Fruit fly (Drosophila melanogaster) whole organism, embryonic: ENCODE measurements around the gene Dic1.

Source experiments
- CG11093 ChIP-seq: fragments of 200-800 bp; sonication (Bioruptor generic); IDR thresholded peaks from 3 replicates; pipeline ENCODE4 v1.3.6; 2022; ENCODE audit warnings: missing biosample characterization, missing genetic modification characterization
- CG13894 ChIP-seq: fragments of 200-800 bp; sonication (Bioruptor generic); optimal IDR thresholded peaks from 3 replicates; lab custom pipeline; 2018; ENCODE audit warnings: missing biosample characterization, mild to moderate bottlenecking, missing genetic modification characterization, moderate library complexity
- CG30431 ChIP-seq: fragments of 200-800 bp; sonication (Bioruptor generic); optimal IDR thresholded peaks from 2 replicates; lab custom pipeline; 2017; ENCODE audit warnings: missing biosample characterization, missing genetic modification characterization
- CG31441 ChIP-seq: fragments of 200-800 bp; sonication (Bioruptor generic); IDR thresholded peaks from 2 replicates; pipeline ENCODE4 v1.3.6; 2022; ENCODE audit warnings: missing biosample characterization, missing genetic modification characterization
- CG3838 ChIP-seq: fragments of 200-800 bp; sonication (Bioruptor generic); optimal IDR thresholded peaks from 3 replicates; lab custom pipeline; 2016; ENCODE audit warnings: missing biosample characterization, missing genetic modification characterization
- CG43689 ChIP-seq: fragments of 200-800 bp; sonication (Bioruptor generic); IDR thresholded peaks from 2 replicates; pipeline ENCODE4 v1.3.6; 2022; ENCODE audit warnings: missing biosample characterization, missing genetic modification characterization
- CG4707 ChIP-seq: fragments of 200-800 bp; sonication (Bioruptor generic); optimal IDR thresholded peaks from 2 replicates; lab custom pipeline; 2018; ENCODE audit warnings: missing biosample characterization, mild to moderate bottlenecking, missing genetic modification characterization, moderate library complexity
- CG4730 ChIP-seq: fragments of 200-800 bp; sonication (Bioruptor generic); IDR thresholded peaks from 2 replicates; pipeline ENCODE4 v1.3.6; 2022; ENCODE audit warnings: missing biosample characterization, missing genetic modification characterization
- CG6765 ChIP-seq: fragments of 200-800 bp; sonication (Bioruptor generic); optimal IDR thresholded peaks from 3 replicates; lab custom pipeline; 2017; ENCODE audit warnings: missing biosample characterization, mild to moderate bottlenecking, missing genetic modification characterization
- CG6791 ChIP-seq: fragments of 200-800 bp; sonication (Bioruptor generic); IDR thresholded peaks from 3 replicates; pipeline ENCODE4 v1.3.6; 2022; ENCODE audit warnings: missing biosample characterization, missing genetic modification characterization; ENCODE audit not compliant: partially characterized antibody
- CG7786 ChIP-seq: fragments of 200-800 bp; sonication (Bioruptor generic); optimal IDR thresholded peaks from 2 replicates; lab custom pipeline; 2016; ENCODE audit warnings: missing biosample characterization, missing genetic modification characterization
- CG8290 ChIP-seq, 3 experiments: fragments of 200-800 bp; sonication (Bioruptor generic); optimal IDR thresholded peaks; 2 replicates each; lab custom pipeline; 2016 to 2019; ENCODE audit warnings: missing biosample characterization in 3 of 3, missing genetic modification characterization in 3 of 3, mild to moderate bottlenecking in 2 of 3, moderate library complexity in 1 of 3
- CHES-1-like ChIP-seq: fragments of 200-800 bp; sonication (Bioruptor generic); optimal IDR thresholded peaks from 2 replicates; lab custom pipeline; 2016; ENCODE audit warnings: missing biosample characterization, missing genetic modification characterization
- CoRest ChIP-seq: fragments of 200-800 bp; sonication (Bioruptor generic); optimal IDR thresholded peaks from 3 replicates; lab custom pipeline; 2018; ENCODE audit warnings: missing biosample characterization, mild to moderate bottlenecking, missing genetic modification characterization, moderate library complexity
- Dad ChIP-seq: fragments of 200-800 bp; sonication (Bioruptor generic); optimal IDR thresholded peaks from 3 replicates; lab custom pipeline; 2016; ENCODE audit warnings: missing biosample characterization, missing genetic modification characterization
- Dref ChIP-seq: fragments of 200-800 bp; sonication (Bioruptor generic); IDR thresholded peaks from 2 replicates; pipeline ENCODE4 v1.3.6; 2022; ENCODE audit warnings: missing biosample characterization, missing genetic modification characterization
- Drgx ChIP-seq: fragments of 200-800 bp; sonication (Bioruptor generic); IDR thresholded peaks from 2 replicates; pipeline ENCODE4 v1.3.6; 2022; ENCODE audit warnings: missing biosample characterization, missing genetic modification characterization
- ERR ChIP-seq: fragments of 200-800 bp; sonication (Bioruptor generic); optimal IDR thresholded peaks from 2 replicates; lab custom pipeline; 2016; ENCODE audit warnings: missing biosample characterization, missing genetic modification characterization
- GATAe ChIP-seq: fragments of 200-800 bp; sonication (Bioruptor generic); conservative IDR thresholded peaks from 2 replicates; pipeline ENCODE4 v1.3.6; 2022; ENCODE audit warnings: missing biosample characterization, missing genetic modification characterization
- Gsc ChIP-seq: fragments of 200-800 bp; sonication (Bioruptor generic); IDR thresholded peaks from 2 replicates; pipeline ENCODE4 v1.3.6; 2022; ENCODE audit warnings: missing biosample characterization, missing genetic modification characterization
- HHEX ChIP-seq: fragments of 200-800 bp; sonication (Bioruptor generic); optimal IDR thresholded peaks from 3 replicates; lab custom pipeline; 2017; ENCODE audit warnings: missing biosample characterization, mild to moderate bottlenecking, missing genetic modification characterization, missing genetic modification reagents
- HLH3B ChIP-seq: fragments of 200-800 bp; sonication (Bioruptor generic); IDR thresholded peaks from 2 replicates; pipeline ENCODE4 v1.3.6; 2022; ENCODE audit warnings: missing biosample characterization, missing genetic modification characterization
- Mrtf ChIP-seq: fragments of 200-800 bp; sonication (Bioruptor generic); IDR thresholded peaks from 3 replicates; pipeline ENCODE4 v1.3.6; 2022; ENCODE audit warnings: missing biosample characterization, missing genetic modification characterization
- NFAT ChIP-seq: fragments of 200-800 bp; sonication (Bioruptor generic); IDR thresholded peaks from 2 replicates; pipeline ENCODE4 v1.3.6; 2022; ENCODE audit warnings: missing biosample characterization, missing genetic modification characterization
- Nf-YC ChIP-seq: fragments of 200-800 bp; optimal IDR thresholded peaks from 3 replicates; lab custom pipeline; 2019; ENCODE audit warnings: missing biosample characterization, mild to moderate bottlenecking, missing genetic modification characterization, moderate library complexity
- PHDP ChIP-seq: fragments of 200-800 bp; sonication (Bioruptor generic); optimal IDR thresholded peaks from 3 replicates; lab custom pipeline; 2018; ENCODE audit warnings: missing biosample characterization, mild to moderate bottlenecking, missing genetic modification characterization, moderate library complexity
- Ptx1 ChIP-seq: fragments of 200-800 bp; sonication (Bioruptor generic); IDR thresholded peaks from 2 replicates; pipeline ENCODE4 v1.3.6; 2022; ENCODE audit warnings: missing biosample characterization, missing genetic modification characterization
- Side ChIP-seq: fragments of 200-800 bp; sonication (Bioruptor generic); optimal IDR thresholded peaks from 2 replicates; lab custom pipeline; 2016; ENCODE audit warnings: missing biosample characterization, missing genetic modification characterization
- Spps ChIP-seq: fragments of 200-800 bp; sonication (Bioruptor generic); optimal IDR thresholded peaks from 2 replicates; lab custom pipeline; 2018; ENCODE audit warnings: missing biosample characterization, mild to moderate bottlenecking, missing genetic modification characterization
- Sry-β ChIP-seq: fragments of 200-800 bp; sonication (Bioruptor generic); optimal IDR thresholded peaks from 2 replicates; lab custom pipeline; 2018; ENCODE audit warnings: missing biosample characterization, mild to moderate bottlenecking, missing genetic modification characterization, moderate library complexity
- aop ChIP-seq: fragments of 200-800 bp; sonication (Bioruptor generic); IDR thresholded peaks from 2 replicates; pipeline ENCODE4 v1.3.6; 2022; ENCODE audit warnings: missing biosample characterization, missing genetic modification characterization
- br ChIP-seq: fragments of >200 bp; optimal IDR thresholded peaks from 2 replicates; lab custom pipeline; 2017
- chif ChIP-seq, 2 experiments: fragments of 200-800 bp; sonication (Bioruptor generic); optimal IDR thresholded peaks; 3 replicates each; lab custom pipeline; 2016; ENCODE audit warnings: missing biosample characterization in 2 of 2, missing genetic modification characterization in 2 of 2
- emc ChIP-seq: fragments of 200-800 bp; sonication (Bioruptor generic); optimal IDR thresholded peaks from 2 replicates; lab custom pipeline; 2016; ENCODE audit warnings: missing biosample characterization, missing genetic modification characterization
- en ChIP-seq: fragments of 200-800 bp; sonication (Bioruptor generic); optimal IDR thresholded peaks from 2 replicates; lab custom pipeline; 2016; ENCODE audit warnings: missing biosample characterization, missing genetic modification characterization
- eve ChIP-seq, 2 experiments: fragments of >200 bp; optimal IDR thresholded peaks; 2 replicates each; lab custom pipeline; 2017; ENCODE audit warnings: missing biosample characterization in 2 of 2, missing genetic modification characterization in 2 of 2
- gem ChIP-seq: fragments of 200-800 bp; sonication (Bioruptor generic); optimal IDR thresholded peaks from 2 replicates; lab custom pipeline; 2019; ENCODE audit warnings: missing biosample characterization, mild to moderate bottlenecking, missing genetic modification characterization, moderate library complexity
- grau ChIP-seq: fragments of 200-800 bp; optimal IDR thresholded peaks from 3 replicates; lab custom pipeline; 2019; ENCODE audit warnings: missing biosample characterization, mild to moderate bottlenecking, missing genetic modification characterization, moderate library complexity
- grn ChIP-seq: fragments of 200-800 bp; sonication (Bioruptor generic); optimal IDR thresholded peaks from 3 replicates; lab custom pipeline; 2017; ENCODE audit warnings: missing biosample characterization, missing genetic modification characterization
- ham ChIP-seq: fragments of 200-800 bp; sonication (Bioruptor generic); IDR thresholded peaks from 2 replicates; pipeline ENCODE4 v1.3.6; 2022; ENCODE audit warnings: missing biosample characterization, missing genetic modification characterization
- jing ChIP-seq: fragments of 200-800 bp; sonication (Bioruptor generic); optimal IDR thresholded peaks from 2 replicates; lab custom pipeline; 2018; ENCODE audit warnings: missing biosample characterization, mild to moderate bottlenecking, missing genetic modification characterization
- peb ChIP-seq: fragments of 200-800 bp; sonication (Bioruptor generic); IDR thresholded peaks from 2 replicates; pipeline ENCODE4 v1.3.6; 2022; ENCODE audit warnings: missing biosample characterization, missing genetic modification characterization
- pros ChIP-seq: fragments of 200-800 bp; sonication (Bioruptor generic); optimal IDR thresholded peaks from 3 replicates; lab custom pipeline; 2019; ENCODE audit warnings: missing biosample characterization, mild to moderate bottlenecking, missing genetic modification characterization, moderate library complexity
- pum ChIP-seq: fragments of 200-800 bp; sonication (Bioruptor generic); optimal IDR thresholded peaks from 2 replicates; lab custom pipeline; 2016; ENCODE audit warnings: missing biosample characterization, missing genetic modification characterization
- scrt ChIP-seq: fragments of 200-800 bp; sonication (Bioruptor generic); optimal IDR thresholded peaks from 2 replicates; lab custom pipeline; 2018; ENCODE audit warnings: missing biosample characterization, mild to moderate bottlenecking, missing genetic modification characterization, moderate library complexity
- tap ChIP-seq: fragments of 200-800 bp; optimal IDR thresholded peaks from 3 replicates; lab custom pipeline; 2019; ENCODE audit warnings: missing biosample characterization, mild to moderate bottlenecking, missing genetic modification characterization, moderate library complexity
- tio ChIP-seq: fragments of 200-800 bp; sonication (Bioruptor generic); optimal IDR thresholded peaks from 2 replicates; lab custom pipeline; 2017; ENCODE audit warnings: missing biosample characterization, missing genetic modification characterization, inconsistent platforms
- unc-4 ChIP-seq: fragments of 200-800 bp; sonication (Bioruptor generic); IDR thresholded peaks from 2 replicates; pipeline ENCODE4 v1.3.6; 2022; ENCODE audit warnings: missing biosample characterization, missing genetic modification characterization; ENCODE audit not compliant: partially characterized antibody
- unpg ChIP-seq: fragments of 200-800 bp; sonication (Bioruptor generic); optimal IDR thresholded peaks from 3 replicates; lab custom pipeline; 2018; ENCODE audit warnings: missing biosample characterization, mild to moderate bottlenecking, missing genetic modification characterization, moderate library complexity
- zf30C ChIP-seq: fragments of 200-800 bp; sonication (Bioruptor generic); optimal IDR thresholded peaks from 3 replicates; lab custom pipeline; 2018; ENCODE audit warnings: missing biosample characterization, mild to moderate bottlenecking, missing genetic modification characterization

The Dic1 gene

DNA sequence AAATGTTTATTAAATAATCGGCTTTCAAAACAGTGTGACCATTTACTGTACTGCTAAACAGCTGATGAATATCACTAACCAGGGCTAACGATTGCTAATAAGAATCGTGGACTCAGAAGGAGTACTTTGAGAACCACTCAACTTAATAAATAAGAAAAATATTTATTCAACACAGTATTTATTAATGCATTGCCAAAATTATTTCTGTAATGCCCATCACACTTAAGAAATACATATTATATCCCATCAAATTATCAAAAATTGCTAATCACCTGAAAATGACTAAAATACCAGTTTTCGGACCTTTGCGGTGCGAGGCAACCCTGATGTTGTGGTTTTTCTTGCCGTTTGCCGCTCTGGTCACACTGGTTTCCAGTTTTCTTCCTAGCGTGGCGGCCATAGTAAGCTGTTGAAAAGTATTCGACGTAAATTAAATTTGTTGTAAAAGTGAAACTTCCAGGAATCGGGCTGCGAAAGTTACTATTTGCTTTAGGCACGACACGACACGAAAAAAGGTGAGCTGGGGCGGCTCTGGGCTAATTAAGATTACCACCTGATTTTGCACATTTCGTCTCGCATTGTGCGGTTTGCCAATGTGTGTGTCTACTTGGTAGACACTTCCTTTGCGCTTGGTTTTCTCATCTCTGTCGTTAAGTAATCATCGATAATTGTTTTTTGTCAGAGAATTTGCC is 17.2 kb downstream of the Dic1 start, which contains the start of the genes mRpS21 and Droj2 (continued):
- TF ChIP-seq PHDP (tag; lab: Kevin White, UChicago) (peak; percentile 67), CG13894 (tag; lab: Kevin White, UChicago) (peak; percentile 59), CG4707 (GFP tag; lab: Kevin White, UChicago) (no peak), CG43689 (no peak), zf30C (GFP tag; lab: Kevin White, UChicago) (no peak), eve (GFP tag; optimal IDR thresholded peaks at IDR 0.05; lab: Kevin White, UChicago) (no peak), Drgx (GFP tag; lab: Robert Waterston, UW) (no peak), Spps (tag; lab: Kevin White, UChicago) (no peak), CG11093 (GFP tag; lab: Robert Waterston, UW) (no peak), Mrtf (no peak), peb (GFP tag; lab: Robert Waterston, UW) (no peak), NFAT (peak; percentile 52), CG30431 (GFP tag; lab: Kevin White, UChicago) (no peak), aop (no peak), GATAe (GFP tag; lab: Robert Waterston, UW) (no peak), Sry-β (GFP tag; lab: Kevin White, UChicago) (no peak), pros (GFP tag; lab: Kevin White, UChicago) (no peak), CG8290 (GFP tag; optimal IDR thresholded peaks at IDR 0.05; lab: Kevin White, UChicago) (peak; percentile 28), CG8290 (tag; optimal IDR thresholded peaks at IDR 0.05; lab: Kevin White, UChicago) (peak in 1 of 2 experiments; percentile 17), ERR (GFP tag; lab: Kevin White, UChicago) (no peak), unc-4 (GFP tag; lab: Robert Waterston, UW) (no peak), CG31441 (GFP tag; lab: Robert Waterston, UW) (peak; percentile 69), gem (tag; lab: Kevin White, UChicago) (peak; percentile 71), chif (GFP tag; optimal IDR thresholded peaks at IDR 0.05; lab: Kevin White, UChicago) (peak in 1 of 2 experiments; percentile 24), Ptx1 (GFP tag; lab: Robert Waterston, UW) (peak; percentile 37; the same call in 1 of the 2 replicates), pum (GFP tag; lab: Kevin White, UChicago) (peak; percentile 17), scrt (GFP tag; lab: Kevin White, UChicago) (peak; percentile 39), Gsc (GFP tag; lab: Robert Waterston, UW) (no peak), Dad (GFP tag; lab: Kevin White, UChicago) (peak; percentile 42), ham (no peak), tap (tag; lab: Kevin White, UChicago) (no peak), Dref (GFP tag; lab: Robert Waterston, UW) (0 out of 2 replicates have a peak, but pooled peaks have one; percentile 28), grau (tag; lab: Kevin White, UChicago) (peak; percentile 67), tio (no peak), CoRest (tag; lab: Kevin White, UChicago) (peak; percentile 82), en (GFP tag; lab: Kevin White, UChicago) (no peak), CG6791 (GFP tag; lab: Robert Waterston, UW) (peak; percentile 30; the same call in 2 of the 3 replicates), grn (GFP tag; lab: Kevin White, UChicago) (no peak), emc (GFP tag; lab: Kevin White, UChicago) (no peak), CG3838 (GFP tag; lab: Kevin White, UChicago) (peak; percentile 8), unpg (GFP tag; lab: Kevin White, UChicago) (peak; percentile 18), Nf-YC (tag; lab: Kevin White, UChicago) (peak; percentile 67), HLH3B (GFP tag; lab: Robert Waterston, UW) (peak; percentile 21; the same call in 1 of the 2 replicates), br (no peak), CHES-1-like (GFP tag; lab: Kevin White, UChicago) (peak; percentile 6), HHEX (GFP tag; lab: Kevin White, UChicago) (peak; percentile 26), jing (no peak), CG4730 (GFP tag; lab: Robert Waterston, UW) (no peak), CG7786 (GFP tag; lab: Kevin White, UChicago) (peak; percentile 2), CG6765 (no peak), Side (GFP tag; lab: Kevin White, UChicago) (no peak)
